Fruit fly (Drosophila melanogaster) S2 (cell line): ENCODE results near the gene smid.

ENCODE experiments used
- CG8478 ChIP-seq: fragments of >200 bp; optimal IDR thresholded peaks from 2 replicates; lab custom pipeline; 2018
- CTCF ChIP-seq, 2 experiments: fragments of >200 bp; optimal IDR thresholded peaks; 2 replicates each; lab custom pipeline; 2018

DNA sequence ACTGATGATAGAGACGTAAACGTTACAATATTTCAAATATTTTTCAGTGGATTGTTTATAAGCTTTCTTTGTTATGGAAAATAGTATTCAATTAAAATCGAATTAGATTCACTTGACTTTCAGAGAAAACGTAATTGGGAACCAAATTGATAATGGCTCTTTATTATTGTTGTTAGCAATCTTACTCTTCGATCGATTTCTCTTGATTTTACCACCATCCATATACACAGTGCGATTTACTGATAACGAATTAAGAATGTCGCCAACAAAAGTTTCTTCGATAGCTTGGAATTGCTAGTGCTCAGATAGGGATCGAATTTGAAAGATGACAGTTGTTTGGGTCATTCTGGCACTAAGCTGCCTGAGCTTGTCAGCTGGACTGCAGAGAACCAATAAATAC, 18.4 kb downstream of the smid start, which contains the start of gene CG18417:
- TF ChIP-seq CTCF (optimal IDR thresholded peaks at IDR 0.05; lab: Kevin White, UChicago): no peak
- TF ChIP-seq CG8478 (lab: Kevin White, UChicago): no peak
